Worm (Caenorhabditis elegans) whole organism, L1 larva: ENCODE data around the gene sid-2.

Source experiments
- C16A3.4 ChIP-seq: fragments of 150-350 bp; optimal IDR thresholded peaks from 2 replicates; lab custom pipeline; 2014; ENCODE audit warnings: missing biosample characterization, missing genetic modification characterization
- F16B12.6 ChIP-seq: fragments of 150-350 bp; optimal IDR thresholded peaks from 2 replicates; lab custom pipeline; 2014; ENCODE audit warnings: missing biosample characterization, missing genetic modification characterization
- Y116A8C.19 ChIP-seq: sonication (generic microtip); optimal IDR thresholded peaks from 2 replicates; lab custom pipeline; 2016; ENCODE audit warnings: missing compliant biosample characterization, missing genetic modification characterization, borderline replicate concordance
- blmp-1 ChIP-seq: fragments of 150-350 bp; optimal IDR thresholded peaks from 2 replicates; lab custom pipeline; 2014; ENCODE audit warnings: missing biosample characterization, missing genetic modification characterization
- ceh-8 ChIP-seq: fragments of 200-800 bp; sonication (Bioruptor generic); optimal IDR thresholded peaks from 2 replicates; lab custom pipeline; 2018; ENCODE audit warnings: mild to moderate bottlenecking, missing genetic modification characterization, moderate library complexity, missing compliant biosample characterization
- ceh-90 ChIP-seq: sonication (generic microtip); optimal IDR thresholded peaks from 2 replicates; lab custom pipeline; 2016; ENCODE audit warnings: missing genetic modification characterization, missing compliant biosample characterization
- dpl-1 ChIP-seq, 3 experiments: fragments of 150-350 bp in 2 of 3; sonication (generic microtip) in 1 of 3; optimal IDR thresholded peaks; 2 replicates each; lab custom pipeline; 2014 to 2017; ENCODE audit warnings: missing biosample characterization in 3 of 3, missing genetic modification characterization in 3 of 3, missing genetic modification reagents in 3 of 3
- dsc-1 ChIP-seq: sonication (generic microtip); optimal IDR thresholded peaks from 2 replicates; lab custom pipeline; 2016; ENCODE audit warnings: mild to moderate bottlenecking, missing genetic modification characterization, missing compliant biosample characterization
- efl-1 ChIP-seq, 4 experiments: fragments of 150-350 bp; optimal IDR thresholded peaks in 3 of 4; peaks in 1 of 4; 1 replicate in 1 of 4; 2 replicates in 3 of 4; lab custom pipeline; 2014; ENCODE audit warnings: missing biosample characterization in 2 of 4, missing genetic modification characterization in 2 of 4, missing genetic modification reagents in 2 of 4
- efl-3 ChIP-seq: fragments of 200-800 bp; sonication (Bioruptor generic); optimal IDR thresholded peaks from 2 replicates; lab custom pipeline; 2018; ENCODE audit warnings: mild to moderate bottlenecking, missing genetic modification characterization, missing compliant biosample characterization
- egl-27 ChIP-seq, 2 experiments: fragments of 150-350 bp in 1 of 2; sonication (generic microtip); optimal IDR thresholded peaks; 3 replicates each; lab custom pipeline; 2017 to 2018; ENCODE audit warnings: missing biosample characterization in 2 of 2, missing genetic modification characterization in 2 of 2, missing genetic modification reagents in 2 of 2
- elt-2 ChIP-seq: sonication (generic microtip); optimal IDR thresholded peaks from 2 replicates; lab custom pipeline; 2016; ENCODE audit warnings: missing genetic modification characterization, mild to moderate bottlenecking, inconsistent platforms, missing compliant biosample characterization, missing genetic modification reagents
- elt-3 ChIP-seq, 6 experiments: fragments of 150-350 bp in 1 of 6; sonication (generic microtip); optimal IDR thresholded peaks; 2 replicates each; lab custom pipeline; 2017 to 2018; ENCODE audit warnings: missing biosample characterization in 6 of 6, missing genetic modification characterization in 6 of 6, inconsistent platforms in 1 of 6
- ets-5 ChIP-seq: fragments of 200-800 bp; sonication (Bioruptor generic); IDR thresholded peaks from 2 replicates; pipeline ENCODE4 v1.3.6; 2022; ENCODE audit warnings: missing genetic modification characterization, missing compliant biosample characterization
- fkh-4 ChIP-seq: sonication (generic microtip); optimal IDR thresholded peaks from 2 replicates; lab custom pipeline; 2016; ENCODE audit warnings: missing compliant biosample characterization, missing genetic modification characterization, borderline replicate concordance
- fos-1 ChIP-seq: fragments of 150-350 bp; optimal IDR thresholded peaks from 2 replicates; lab custom pipeline; 2014; ENCODE audit warnings: missing biosample characterization, missing genetic modification characterization
- isw-1 ChIP-seq: fragments of 200-800 bp; sonication (Bioruptor generic); IDR thresholded peaks from 2 replicates; pipeline ENCODE4 v1.3.6; 2022; ENCODE audit warnings: missing genetic modification characterization, missing compliant biosample characterization
- lin-13 ChIP-seq: fragments of 150-350 bp; optimal IDR thresholded peaks from 2 replicates; lab custom pipeline; 2014; ENCODE audit warnings: missing biosample characterization, missing genetic modification reagents, missing genetic modification characterization
- lin-14 ChIP-seq: fragments of 200-800 bp; sonication (Bioruptor generic); optimal IDR thresholded peaks from 2 replicates; lab custom pipeline; 2018; ENCODE audit warnings: mild to moderate bottlenecking, missing genetic modification characterization, moderate library complexity, missing compliant biosample characterization
- lin-15B ChIP-seq: fragments of 150-350 bp; sonication (generic microtip); optimal IDR thresholded peaks from 3 replicates; lab custom pipeline; 2014; ENCODE audit warnings: missing biosample characterization, missing genetic modification characterization
- lin-39 ChIP-seq: fragments of 150-350 bp; optimal IDR thresholded peaks from 2 replicates; lab custom pipeline; 2014; ENCODE audit warnings: missing biosample characterization, missing genetic modification reagents, missing genetic modification characterization
- lsy-2 ChIP-seq, 2 experiments: fragments of 150-350 bp; optimal IDR thresholded peaks; 2 replicates each; lab custom pipeline; 2014; ENCODE audit warnings: missing biosample characterization in 2 of 2, missing genetic modification characterization in 2 of 2
- mab-9 ChIP-seq: fragments of 200-800 bp; sonication (Bioruptor generic); IDR thresholded peaks from 2 replicates; pipeline ENCODE4 v1.3.6; 2022; ENCODE audit warnings: missing genetic modification reagents, missing genetic modification characterization, missing compliant biosample characterization
- mdl-1 ChIP-seq, 2 experiments: fragments of 150-350 bp; optimal IDR thresholded peaks; 2 replicates each; lab custom pipeline; 2014 to 2017; ENCODE audit warnings: missing biosample characterization in 2 of 2, missing genetic modification characterization in 2 of 2, inconsistent platforms in 1 of 2
- nhr-11 ChIP-seq: fragments of 150-350 bp; optimal IDR thresholded peaks from 2 replicates; lab custom pipeline; 2014; ENCODE audit warnings: missing biosample characterization, missing genetic modification characterization
- nhr-12 ChIP-seq: sonication (generic microtip); optimal IDR thresholded peaks from 2 replicates; lab custom pipeline; 2017; ENCODE audit warnings: missing biosample characterization, missing genetic modification characterization
- nhr-20 ChIP-seq: sonication (generic microtip); optimal IDR thresholded peaks from 2 replicates; lab custom pipeline; 2016; ENCODE audit warnings: mild to moderate bottlenecking, missing genetic modification characterization, missing compliant biosample characterization
- nhr-28 ChIP-seq: fragments of 150-350 bp; optimal IDR thresholded peaks from 2 replicates; lab custom pipeline; 2014; ENCODE audit warnings: missing biosample characterization, missing genetic modification characterization
- nhr-71 ChIP-seq: sonication (generic microtip); optimal IDR thresholded peaks from 2 replicates; lab custom pipeline; 2016; ENCODE audit warnings: mild to moderate bottlenecking, missing genetic modification characterization, moderate library complexity, missing compliant biosample characterization
- nhr-76 ChIP-seq: sonication (generic microtip); optimal IDR thresholded peaks from 2 replicates; lab custom pipeline; 2017; ENCODE audit warnings: missing biosample characterization, missing genetic modification characterization
- nhr-84 ChIP-seq: sonication (generic microtip); optimal IDR thresholded peaks from 2 replicates; lab custom pipeline; 2017; ENCODE audit warnings: missing biosample characterization, missing genetic modification characterization
- nhr-90 ChIP-seq: sonication (generic microtip); optimal IDR thresholded peaks from 2 replicates; lab custom pipeline; 2016; ENCODE audit warnings: mild to moderate bottlenecking, missing genetic modification characterization, missing compliant biosample characterization; ENCODE audit not compliant: poor library complexity
- pag-3 ChIP-seq: sonication (generic microtip); optimal IDR thresholded peaks from 2 replicates; lab custom pipeline; 2017; ENCODE audit warnings: missing genetic modification characterization, mild to moderate bottlenecking, missing compliant biosample characterization, antibody characterized with exemption, borderline replicate concordance; ENCODE audit not compliant: insufficient read depth
- rnt-1 ChIP-seq: sonication (generic microtip); optimal IDR thresholded peaks from 2 replicates; lab custom pipeline; 2016; ENCODE audit warnings: mild to moderate bottlenecking, missing genetic modification characterization, moderate library complexity, missing compliant biosample characterization
- skn-1 ChIP-seq: fragments of 150-350 bp; optimal IDR thresholded peaks from 2 replicates; lab custom pipeline; 2014; ENCODE audit warnings: missing biosample characterization, missing genetic modification characterization
- snu-23 ChIP-seq: sonication (generic microtip); optimal IDR thresholded peaks from 2 replicates; lab custom pipeline; 2016; ENCODE audit warnings: missing genetic modification characterization, missing compliant biosample characterization
- sox-4 ChIP-seq: sonication (generic microtip); optimal IDR thresholded peaks from 2 replicates; lab custom pipeline; 2016; ENCODE audit warnings: missing genetic modification characterization, missing compliant biosample characterization
- sptf-1 ChIP-seq: fragments of 150-350 bp; optimal IDR thresholded peaks from 2 replicates; lab custom pipeline; 2014; ENCODE audit warnings: missing biosample characterization, missing genetic modification characterization
- swsn-7 ChIP-seq: sonication (generic microtip); optimal IDR thresholded peaks from 2 replicates; lab custom pipeline; 2016; ENCODE audit warnings: missing genetic modification characterization, missing compliant biosample characterization
- unc-30 ChIP-seq: sonication (generic microtip); optimal IDR thresholded peaks from 2 replicates; lab custom pipeline; 2017; ENCODE audit warnings: missing biosample characterization, missing genetic modification characterization
- unc-98 ChIP-seq: fragments of 200-800 bp; sonication (Bioruptor generic); IDR thresholded peaks from 2 replicates; pipeline ENCODE4 v1.3.6; 2022; ENCODE audit warnings: missing genetic modification characterization, missing compliant biosample characterization
- vab-15 ChIP-seq: sonication (generic microtip); optimal IDR thresholded peaks from 2 replicates; lab custom pipeline; 2017; ENCODE audit warnings: missing genotype, mild to moderate bottlenecking, missing genetic modification characterization, missing compliant biosample characterization
- xbp-1 ChIP-seq: sonication (generic microtip); optimal IDR thresholded peaks from 2 replicates; lab custom pipeline; 2016; ENCODE audit warnings: missing genetic modification characterization, missing compliant biosample characterization
- zip-4 ChIP-seq: fragments of 200-800 bp; sonication (Bioruptor generic); optimal IDR thresholded peaks from 2 replicates; lab custom pipeline; 2018; ENCODE audit warnings: mild to moderate bottlenecking, missing genetic modification characterization, moderate library complexity, missing compliant biosample characterization
- ztf-11 ChIP-seq, 2 experiments: sonication (generic microtip); optimal IDR thresholded peaks; 2 replicates each; lab custom pipeline; 2016 to 2017; ENCODE audit warnings: missing genetic modification characterization in 2 of 2, missing biosample characterization in 1 of 2, missing compliant biosample characterization in 1 of 2

sid-2 gene

ce11 chrIII:13641588-13641987 is 37.7 kb upstream of the sid-2 start, which contains the start of gene acbp-5:
Gene acbp-5, minus strand, starts transcription at chrIII:13641688.
- TF ChIP-seq vab-15 (tag; lab: Kevin White, UChicago): no peak
- TF ChIP-seq nhr-90 (tag; lab: Kevin White, UChicago): no peak
- no peak for TF ChIP-seq efl-1 (optimal IDR thresholded peaks at IDR 0.05; lab: Kevin White, UChicago)
- TF ChIP-seq efl-1 (GFP tag; optimal IDR thresholded peaks at IDR 0.05 in 1 of 2; lab: Kevin White, UChicago): no peak
- TF ChIP-seq unc-30 (tag; lab: Kevin White, UChicago): no peak
- TF ChIP-seq xbp-1: no peak
- TF ChIP-seq ztf-11 (tag; optimal IDR thresholded peaks at IDR 0.05; lab: Kevin White, UChicago): no peak
- no peak for TF ChIP-seq unc-98
- TF ChIP-seq nhr-11 (tag; lab: Kevin White, UChicago): no peak
- TF ChIP-seq pag-3 (tag; lab: Kevin White, UChicago): no peak
- TF ChIP-seq zip-4 (GFP tag; lab: Kevin White, UChicago): no peak
- TF ChIP-seq nhr-12 (tag; lab: Kevin White, UChicago): no peak
- no peak for TF ChIP-seq sptf-1 (tag; lab: Kevin White, UChicago)
- TF ChIP-seq ceh-90 (tag; lab: Kevin White, UChicago): no peak

DNA sequence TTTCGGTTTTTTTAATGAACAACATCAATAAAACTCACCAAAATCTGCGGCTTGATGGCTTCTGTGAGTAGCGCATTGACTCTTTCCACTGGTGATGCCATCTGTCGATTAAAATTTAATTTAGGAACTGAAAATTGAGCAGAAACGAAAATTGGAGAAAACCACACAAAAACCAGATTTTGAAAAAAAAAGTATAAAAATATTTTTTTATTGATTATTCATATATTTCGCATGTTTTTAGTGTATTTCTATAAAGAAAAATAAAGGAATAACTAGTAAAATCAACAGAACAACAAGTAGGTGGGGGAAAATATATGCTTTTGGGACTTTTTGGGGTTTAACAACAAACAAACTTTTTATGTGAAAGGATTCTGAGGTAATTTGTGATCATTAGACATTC is 37.0 kb upstream of the sid-2 start, which contains the start of gene T12D8.10:
Gene T12D8.10 (minus strand): TSS at position 101 of the 400 bp plus-strand sequence.
- TF ChIP-seq lin-14 (GFP tag; lab: Kevin White, UChicago) (no peak), ceh-8 (no peak), elt-2 (tag; lab: Kevin White, UChicago) (no peak), ets-5 (GFP tag; lab: Robert Waterston, UW) (no peak), snu-23 (GFP tag; lab: Kevin White, UChicago) (no peak), nhr-84 (tag; lab: Kevin White, UChicago) (no peak), nhr-90 (tag; lab: Kevin White, UChicago) (no peak), elt-3 (tag; optimal IDR thresholded peaks at IDR 0.05; lab: Kevin White, UChicago) (no peak)

DNA sequence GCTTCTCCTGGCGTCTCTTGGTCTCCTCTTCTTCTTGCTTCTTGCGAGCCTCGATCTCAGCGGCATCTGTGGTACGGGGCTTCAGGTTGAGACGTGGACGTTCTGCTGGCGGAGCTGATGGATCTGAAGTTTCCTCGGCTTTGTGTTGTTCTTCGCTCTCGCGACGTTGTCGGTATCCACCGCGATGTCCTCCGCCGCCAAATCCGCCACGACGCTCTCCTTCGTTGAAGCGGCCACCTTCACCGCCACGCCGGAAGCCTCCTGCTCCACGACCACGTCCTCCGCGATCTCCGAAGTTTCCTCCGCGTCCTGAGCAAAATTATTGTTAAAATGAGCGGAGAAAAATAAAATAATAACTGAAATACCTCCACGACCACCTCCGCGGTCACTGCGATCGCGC is 36.5 kb upstream of the sid-2 start:
- TF ChIP-seq dpl-1 (GFP tag; optimal IDR thresholded peaks at IDR 0.05; lab: Kevin White, UChicago) (no peak), skn-1 (no peak), nhr-71 (no peak), nhr-76 (no peak), fkh-4 (tag; lab: Kevin White, UChicago) (no peak), fos-1 (tag; lab: Kevin White, UChicago) (no peak), isw-1 (GFP tag; lab: Robert Waterston, UW) (no peak), lin-39 (tag; lab: Kevin White, UChicago) (no peak), blmp-1 (tag; lab: Kevin White, UChicago) (no peak), nhr-20 (tag; lab: Kevin White, UChicago) (no peak)

DNA sequence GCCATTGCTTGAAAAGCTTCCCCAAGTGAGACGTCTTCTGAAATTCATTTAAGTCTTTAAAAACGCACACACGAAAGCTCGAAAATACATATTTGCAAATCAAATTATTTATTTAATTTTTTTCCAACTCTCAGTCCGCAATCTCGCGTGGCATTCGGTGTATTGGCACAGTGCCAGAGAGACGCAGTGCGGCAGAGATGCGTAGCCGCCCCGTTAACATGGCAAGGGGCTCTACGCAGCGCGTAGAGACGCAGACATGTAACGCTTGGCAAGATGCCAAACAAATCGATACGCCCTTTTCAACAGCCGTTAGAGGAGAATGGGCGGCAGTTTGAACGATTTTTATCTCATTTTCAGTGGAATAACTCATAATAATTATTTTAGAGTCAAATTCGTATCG is 35.7 kb upstream of the sid-2 start, which contains the start of the genes drr-2 and set-16:
Gene drr-2 (minus strand): TSS at position 37 of the 400 bp plus-strand sequence.
Gene set-16 (plus strand): TSS at position 383 of the 400 bp plus-strand sequence.
- TF ChIP-seq nhr-76 (peak; percentile 76), swsn-7 (tag; lab: Kevin White, UChicago) (peak; percentile 99), mdl-1 (tag; optimal IDR thresholded peaks at IDR 0.05; lab: Kevin White, UChicago) (peak in 1 of 2 experiments; percentile 90), pag-3 (tag; lab: Kevin White, UChicago) (peak; percentile 38), efl-1 (optimal IDR thresholded peaks at IDR 0.05; lab: Kevin White, UChicago) (peak; percentile 95 to 96), efl-1 (GFP tag; optimal IDR thresholded peaks at IDR 0.05 in 1 of 2; lab: Kevin White, UChicago) (peak; percentile 89 to 99), ceh-8 (peak; percentile 96), nhr-20 (tag; lab: Kevin White, UChicago) (peak; percentile 99), nhr-84 (tag; lab: Kevin White, UChicago) (peak; percentile 1), snu-23 (GFP tag; lab: Kevin White, UChicago) (peak; percentile 99), mab-9 (peak; percentile 98), sox-4 (tag; lab: Kevin White, UChicago) (peak; percentile 94), F16B12.6 (tag; lab: Kevin White, UChicago) (peak; percentile 100), lin-15B (tag; lab: Kevin White, UChicago) (peak; percentile 97), Y116A8C.19 (peak; percentile 51), lin-14 (GFP tag; lab: Kevin White, UChicago) (peak; percentile 99), rnt-1 (tag; lab: Kevin White, UChicago) (peak; percentile 98), C16A3.4 (tag; lab: Kevin White, UChicago) (peak; percentile 98), egl-27 (tag; optimal IDR thresholded peaks at IDR 0.05; lab: Kevin White, UChicago) (peak in 1 of 2 experiments; percentile 80), efl-3 (peak; percentile 86), dsc-1 (tag; lab: Kevin White, UChicago) (peak; percentile 99), nhr-28 (tag; lab: Kevin White, UChicago) (peak; percentile 81), unc-30 (tag; lab: Kevin White, UChicago) (peak; percentile 55), lin-13 (GFP tag; lab: Kevin White, UChicago) (peak; percentile 99), lsy-2 (tag; optimal IDR thresholded peaks at IDR 0.05; lab: Kevin White, UChicago) (peak; percentile 97)
